Worm (Caenorhabditis elegans) whole organism, L2 larva: ENCODE results near the gene hmg-4.
A peak's percentile ranks its signal among the peaks of the same experiment; 100 is the strongest.

Experiments used
- ZK546.5 ChIP-seq: sonication (generic microtip); optimal IDR thresholded peaks from 2 replicates; lab custom pipeline; 2017; ENCODE audit warnings: missing biosample characterization, missing genetic modification characterization
- alr-1 ChIP-seq: fragments of 150-350 bp; optimal IDR thresholded peaks from 2 replicates; lab custom pipeline; 2014; ENCODE audit warnings: missing biosample characterization, missing genetic modification characterization
- ceh-82 ChIP-seq: fragments of 150-350 bp; optimal IDR thresholded peaks from 2 replicates; lab custom pipeline; 2014; ENCODE audit warnings: missing biosample characterization, missing genetic modification characterization
- crh-2 ChIP-seq: sonication (generic microtip); optimal IDR thresholded peaks from 2 replicates; lab custom pipeline; 2017; ENCODE audit warnings: missing biosample characterization, missing genetic modification characterization
- dmd-4 ChIP-seq: sonication (generic microtip); optimal IDR thresholded peaks from 2 replicates; lab custom pipeline; 2017; ENCODE audit warnings: missing biosample characterization, missing genetic modification characterization
- egl-27 ChIP-seq: sonication (generic microtip); optimal IDR thresholded peaks from 3 replicates; lab custom pipeline; 2017; ENCODE audit warnings: missing biosample characterization, missing genetic modification reagents, missing genetic modification characterization
- elt-1 ChIP-seq: fragments of 150-350 bp; optimal IDR thresholded peaks from 2 replicates; lab custom pipeline; 2014; ENCODE audit warnings: missing biosample characterization, missing genetic modification characterization
- elt-3 ChIP-seq: sonication (generic microtip); optimal IDR thresholded peaks from 2 replicates; lab custom pipeline; 2017; ENCODE audit warnings: missing biosample characterization, missing genetic modification characterization
- fos-1 ChIP-seq: fragments of 150-350 bp; optimal IDR thresholded peaks from 2 replicates; lab custom pipeline; 2014; ENCODE audit warnings: missing biosample characterization, missing genetic modification characterization
- gmeb-1 ChIP-seq: fragments of 150-350 bp; optimal IDR thresholded peaks from 2 replicates; lab custom pipeline; 2014; ENCODE audit warnings: missing biosample characterization, missing genetic modification characterization
- lin-39 ChIP-seq: fragments of 150-350 bp; optimal IDR thresholded peaks from 2 replicates; lab custom pipeline; 2014; ENCODE audit warnings: missing biosample characterization, missing genetic modification reagents, missing genetic modification characterization
- lsy-2 ChIP-seq, 2 experiments: fragments of 150-350 bp in 1 of 2; sonication (generic microtip) in 1 of 2; optimal IDR thresholded peaks; 2 replicates each; lab custom pipeline; 2014 to 2017; ENCODE audit warnings: missing biosample characterization in 2 of 2, missing genetic modification characterization in 2 of 2
- mab-5 ChIP-seq: fragments of 150-350 bp; optimal IDR thresholded peaks from 2 replicates; lab custom pipeline; 2014; ENCODE audit warnings: missing biosample characterization, missing genetic modification characterization
- mbf-1 ChIP-seq: sonication (generic microtip); optimal IDR thresholded peaks from 2 replicates; lab custom pipeline; 2017; ENCODE audit warnings: missing biosample characterization, missing genetic modification characterization
- mdl-1 ChIP-seq, 2 experiments: fragments of 150-350 bp in 1 of 2; sonication (generic microtip) in 1 of 2; optimal IDR thresholded peaks; 2 replicates each; lab custom pipeline; 2017; ENCODE audit warnings: missing biosample characterization in 2 of 2, missing genetic modification characterization in 2 of 2
- nhr-10 ChIP-seq: sonication (generic microtip); optimal IDR thresholded peaks from 2 replicates; lab custom pipeline; 2017; ENCODE audit warnings: missing biosample characterization, missing genetic modification characterization
- nhr-11 ChIP-seq: fragments of 150-350 bp; optimal IDR thresholded peaks from 2 replicates; lab custom pipeline; 2014; ENCODE audit warnings: missing biosample characterization, missing genetic modification characterization
- nhr-12 ChIP-seq: fragments of 150-350 bp; optimal IDR thresholded peaks from 2 replicates; lab custom pipeline; 2014; ENCODE audit warnings: missing biosample characterization, missing genetic modification characterization
- nhr-21 ChIP-seq: fragments of 150-350 bp; optimal IDR thresholded peaks from 2 replicates; lab custom pipeline; 2014; ENCODE audit warnings: missing biosample characterization, missing genetic modification characterization
- nhr-23 ChIP-seq: fragments of 150-350 bp; optimal IDR thresholded peaks from 2 replicates; lab custom pipeline; 2014; ENCODE audit warnings: missing biosample characterization, missing genetic modification reagents, missing genetic modification characterization
- nhr-237 ChIP-seq: fragments of 150-350 bp; optimal IDR thresholded peaks from 2 replicates; lab custom pipeline; 2014; ENCODE audit warnings: missing biosample characterization, missing genetic modification characterization
- nhr-25 ChIP-seq: fragments of 150-350 bp; sonication (generic microtip); optimal IDR thresholded peaks from 3 replicates; lab custom pipeline; 2014; ENCODE audit warnings: missing biosample characterization, missing genetic modification characterization
- nhr-6 ChIP-seq: fragments of 150-350 bp; optimal IDR thresholded peaks from 2 replicates; lab custom pipeline; 2014; ENCODE audit warnings: missing biosample characterization, missing genetic modification characterization
- peb-1 ChIP-seq: fragments of 150-350 bp; optimal IDR thresholded peaks from 2 replicates; lab custom pipeline; 2014; ENCODE audit warnings: missing biosample characterization, missing genetic modification characterization
- sem-4 ChIP-seq: fragments of 150-350 bp; optimal IDR thresholded peaks from 2 replicates; lab custom pipeline; 2014; ENCODE audit warnings: missing biosample characterization, missing genetic modification reagents, missing genetic modification characterization
- skn-1 ChIP-seq: sonication (generic microtip); optimal IDR thresholded peaks from 2 replicates; lab custom pipeline; 2017; ENCODE audit warnings: missing biosample characterization, missing genetic modification characterization
- sma-3 ChIP-seq: sonication (generic microtip); optimal IDR thresholded peaks from 2 replicates; lab custom pipeline; 2016; ENCODE audit warnings: missing genetic modification reagents, missing genetic modification characterization, missing compliant biosample characterization
- sma-9 ChIP-seq, 2 experiments: fragments of 150-350 bp in 1 of 2; sonication (generic microtip) in 1 of 2; optimal IDR thresholded peaks; 2 replicates each; lab custom pipeline; 2014 to 2016; ENCODE audit warnings: missing genetic modification characterization in 2 of 2, mild to moderate bottlenecking in 1 of 2, missing biosample characterization in 1 of 2, missing compliant biosample characterization in 1 of 2, missing genetic modification reagents in 1 of 2, moderate library complexity in 1 of 2
- snpc-4 ChIP-seq: fragments of 150-350 bp; optimal IDR thresholded peaks from 2 replicates; lab custom pipeline; 2014; ENCODE audit warnings: missing biosample characterization, missing genetic modification characterization
- unc-39 ChIP-seq: fragments of 150-350 bp; optimal IDR thresholded peaks from 2 replicates; lab custom pipeline; 2014; ENCODE audit warnings: missing biosample characterization, missing genetic modification characterization
- unc-62 ChIP-seq: fragments of 150-350 bp; optimal IDR thresholded peaks from 2 replicates; lab custom pipeline; 2014; ENCODE audit warnings: missing biosample characterization, missing genetic modification reagents, missing genetic modification characterization
- zag-1 ChIP-seq: fragments of 150-350 bp; optimal IDR thresholded peaks from 2 replicates; lab custom pipeline; 2014; ENCODE audit warnings: missing biosample characterization, missing genetic modification characterization
- ztf-1 ChIP-seq: fragments of 200-800 bp; sonication (Bioruptor generic); conservative IDR thresholded peaks from 2 replicates; pipeline ENCODE4 v1.3.6; 2022; ENCODE audit warnings: missing genetic modification characterization, missing compliant biosample characterization
- ztf-11 ChIP-seq: sonication (generic microtip); optimal IDR thresholded peaks from 2 replicates; lab custom pipeline; 2017; ENCODE audit warnings: missing biosample characterization, missing genetic modification characterization

hmg-4 gene

ce11 chrIII:7357356-7357755 is 24.0 kb downstream of the hmg-4 start, which contains the start of gene F08F8.10 (continued):
- TF ChIP-seq nhr-10 (no peak), lin-39 (no peak), ztf-11 (tag; lab: Kevin White, UChicago) (no peak), lsy-2 (tag; optimal IDR thresholded peaks at IDR 0.05; lab: Kevin White, UChicago) (peak in 1 of 2 experiments; percentile 62), nhr-25 (tag; lab: Kevin White, UChicago) (peak; percentile 38), elt-3 (tag; lab: Kevin White, UChicago) (no peak), egl-27 (tag; lab: Kevin White, UChicago) (no peak), sma-3 (GFP tag; lab: Kevin White, UChicago) (no peak), mbf-1 (tag; lab: Kevin White, UChicago) (no peak), alr-1 (no peak), crh-2 (peak; percentile 44), snpc-4 (tag; lab: Kevin White, UChicago) (no peak), nhr-21 (tag; lab: Kevin White, UChicago) (no peak), gmeb-1 (tag; lab: Kevin White, UChicago) (no peak), skn-1 (tag; lab: Kevin White, UChicago) (no peak), sma-9 (GFP tag; optimal IDR thresholded peaks at IDR 0.05; lab: Kevin White, UChicago) (peak; percentile 46), sma-9 (tag; optimal IDR thresholded peaks at IDR 0.05; lab: Kevin White, UChicago) (no peak), nhr-6 (tag; lab: Kevin White, UChicago) (no peak)

- TF ChIP-seq ceh-82 (no peak), crh-2 (peak; percentile 8)
- TF ChIP-seq, all 48 proteins: peak for 1
Measured at ce11 chrIII:7353871-7354270, 27.5 kb downstream of the hmg-4 start, which contains the start of gene F08F8.9. F08F8.9 (minus strand) TSS chrIII:7353971.

ce11 chrIII:7349075-7349474 is 32.3 kb downstream of the hmg-4 start, which contains the start of gene gos-28:
gos-28 (minus strand) TSS chrIII:7349175.
- no peak for TF ChIP-seq nhr-10
- no peak for TF ChIP-seq ZK546.5 (tag; lab: Kevin White, UChicago)
- no peak for TF ChIP-seq mab-5
- no peak for TF ChIP-seq nhr-21 (tag; lab: Kevin White, UChicago)
- TF ChIP-seq dmd-4 (tag; lab: Kevin White, UChicago), result no peak
- TF ChIP-seq nhr-237 (tag; lab: Kevin White, UChicago), result no peak
- no peak for TF ChIP-seq nhr-12
- TF ChIP-seq crh-2, result no peak
- TF ChIP-seq peb-1 (tag; lab: Kevin White, UChicago), result no peak
- TF ChIP-seq mbf-1 (tag; lab: Kevin White, UChicago), result no peak
- TF ChIP-seq zag-1, result no peak
- no peak for TF ChIP-seq elt-1 (tag; lab: Kevin White, UChicago)
- no peak for TF ChIP-seq fos-1 (tag; lab: Kevin White, UChicago)
- no peak for TF ChIP-seq sma-3 (GFP tag; lab: Kevin White, UChicago)
- no peak for TF ChIP-seq nhr-11 (tag; lab: Kevin White, UChicago)
- no peak for TF ChIP-seq unc-39 (tag; lab: Kevin White, UChicago)

- TF ChIP-seq sma-3 (GFP tag; lab: Kevin White, UChicago), result no peak
- no peak for TF ChIP-seq sma-9 (GFP tag; optimal IDR thresholded peaks at IDR 0.05; lab: Kevin White, UChicago)
- no peak for TF ChIP-seq sma-9 (tag; optimal IDR thresholded peaks at IDR 0.05; lab: Kevin White, UChicago)
- TF ChIP-seq nhr-23 (tag; lab: Kevin White, UChicago), result no peak
- no peak for TF ChIP-seq elt-1 (tag; lab: Kevin White, UChicago)
- TF ChIP-seq ceh-82, result no peak
- TF ChIP-seq ZK546.5 (tag; lab: Kevin White, UChicago), result no peak
- TF ChIP-seq nhr-25 (tag; lab: Kevin White, UChicago), result no peak
- no peak for TF ChIP-seq ztf-1 (GFP tag; lab: Robert Waterston, UW)
- TF ChIP-seq mdl-1 (tag; optimal IDR thresholded peaks at IDR 0.05; lab: Kevin White, UChicago), result no peak
- no peak for TF ChIP-seq zag-1
- no peak for TF ChIP-seq peb-1 (tag; lab: Kevin White, UChicago)
- no peak for TF ChIP-seq crh-2
- no peak for TF ChIP-seq skn-1 (tag; lab: Kevin White, UChicago)
- TF ChIP-seq nhr-6 (tag; lab: Kevin White, UChicago), result no peak
- TF ChIP-seq nhr-21 (tag; lab: Kevin White, UChicago), result no peak
- TF ChIP-seq nhr-10, result no peak
- TF ChIP-seq unc-39 (tag; lab: Kevin White, UChicago), result no peak
- no peak for TF ChIP-seq unc-62 (GFP tag; lab: Kevin White, UChicago)
- TF ChIP-seq, all 48 proteins: peak for 0
Measured at ce11 chrIII:7347049-7347448, 34.3 kb downstream of the hmg-4 start, which contains the start of gene F08F8.7. F08F8.7 (minus strand) TSS chrIII:7347149.

- TF ChIP-seq gmeb-1 (tag; lab: Kevin White, UChicago) (no peak), nhr-10 (no peak), egl-27 (tag; lab: Kevin White, UChicago) (no peak), sem-4 (tag; lab: Kevin White, UChicago) (no peak), alr-1 (no peak)
Measured at ce11 chrIII:7343389-7343788, 38.0 kb downstream of the hmg-4 start, which contains the start of gene F08F8.6. F08F8.6 (plus strand) TSS chrIII:7343689.
